Worm (Caenorhabditis elegans) whole organism, late embryonic: ENCODE data around the gene decr-1.3.

ENCODE experiments used
- C08G9.2 ChIP-seq: sonication (generic microtip); optimal IDR thresholded peaks from 2 replicates; lab custom pipeline; 2016; ENCODE audit warnings: mild to moderate bottlenecking, missing genetic modification characterization, moderate library complexity, missing compliant biosample characterization
- ceh-6 ChIP-seq: fragments of 200-800 bp; sonication (Bioruptor generic); optimal IDR thresholded peaks from 2 replicates; lab custom pipeline; 2018; ENCODE audit warnings: mild to moderate bottlenecking, missing genetic modification characterization, missing compliant biosample characterization
- ets-4 ChIP-seq: sonication (generic microtip); optimal IDR thresholded peaks from 2 replicates; lab custom pipeline; 2016; ENCODE audit warnings: missing genetic modification characterization, missing compliant biosample characterization
- gmeb-2 ChIP-seq: sonication (generic microtip); optimal IDR thresholded peaks from 2 replicates; lab custom pipeline; 2016; ENCODE audit warnings: missing genetic modification characterization, inconsistent platforms, missing compliant biosample characterization
- hlh-30 ChIP-seq: sonication (generic microtip); optimal IDR thresholded peaks from 2 replicates; lab custom pipeline; 2017; ENCODE audit warnings: antibody characterized with exemption, missing genetic modification characterization, missing compliant biosample characterization; ENCODE audit not compliant: insufficient read depth
- lim-6 ChIP-seq: sonication (generic microtip); optimal IDR thresholded peaks from 2 replicates; lab custom pipeline; 2016; ENCODE audit warnings: missing genetic modification characterization, missing compliant biosample characterization
- lin-11 ChIP-seq: fragments of 200-800 bp; sonication (Bioruptor generic); optimal IDR thresholded peaks from 2 replicates; lab custom pipeline; 2018; ENCODE audit warnings: mild to moderate bottlenecking, missing genetic modification characterization, missing compliant biosample characterization
- pha-2 ChIP-seq: sonication (generic microtip); optimal IDR thresholded peaks from 2 replicates; lab custom pipeline; 2017; ENCODE audit warnings: mild to moderate bottlenecking, missing genetic modification characterization, missing compliant biosample characterization
- ttx-3 ChIP-seq: sonication (generic microtip); optimal IDR thresholded peaks from 2 replicates; lab custom pipeline; 2016; ENCODE audit warnings: missing genetic modification reagents, missing genetic modification characterization, missing compliant biosample characterization

DNA sequence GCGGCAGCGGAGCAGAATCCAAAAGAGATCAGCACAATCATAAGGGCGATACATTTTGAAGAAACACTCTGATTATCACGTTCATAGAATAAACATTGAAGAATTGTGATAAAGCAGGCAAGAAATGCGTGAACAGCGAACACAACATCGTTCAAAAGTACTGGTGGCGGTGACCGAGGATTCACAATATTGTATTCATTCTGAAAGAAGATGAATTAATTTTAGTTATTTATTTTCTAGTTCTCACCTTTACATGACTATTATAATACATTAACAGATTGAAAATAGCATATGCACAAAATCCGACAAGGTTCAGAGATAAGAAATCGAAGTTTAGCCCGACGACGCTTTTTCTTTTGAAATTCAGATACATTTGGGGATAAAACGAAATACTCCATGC, 37.4 kb downstream of the decr-1.3 start:
- TF ChIP-seq hlh-30 (tag; lab: Kevin White, UChicago) (no peak), C08G9.2 (tag; lab: Kevin White, UChicago) (no peak), ttx-3 (tag; lab: Kevin White, UChicago) (no peak), pha-2 (tag; lab: Kevin White, UChicago) (no peak), ceh-6 (GFP tag; lab: Kevin White, UChicago) (no peak), ets-4 (tag; lab: Kevin White, UChicago) (no peak), lin-11 (no peak), gmeb-2 (no peak), lim-6 (tag; lab: Kevin White, UChicago) (no peak)
